Worm (Caenorhabditis elegans) whole organism, mixed stage, embryonic: ENCODE results near the gene T25D10.1.

Experiments
- blmp-1 ChIP-seq: fragments of 150-350 bp; optimal IDR thresholded peaks from 2 replicates; lab custom pipeline; 2014; ENCODE audit warnings: missing biosample characterization, missing genetic modification characterization
- ceh-39 ChIP-seq: fragments of 150-350 bp; optimal IDR thresholded peaks from 2 replicates; lab custom pipeline; 2014; ENCODE audit warnings: missing biosample characterization, missing genetic modification characterization
- ces-1 ChIP-seq: fragments of 150-350 bp; optimal IDR thresholded peaks from 2 replicates; lab custom pipeline; 2014; ENCODE audit warnings: missing biosample characterization, missing genetic modification reagents, missing genetic modification characterization
- ham-2 ChIP-seq: fragments of 200-800 bp; sonication (Bioruptor generic); optimal IDR thresholded peaks from 2 replicates; lab custom pipeline; 2018; ENCODE audit warnings: mild to moderate bottlenecking, missing genetic modification characterization, missing compliant biosample characterization
- lin-13 ChIP-seq: fragments of 150-350 bp; optimal IDR thresholded peaks from 2 replicates; lab custom pipeline; 2014; ENCODE audit warnings: missing biosample characterization, missing genetic modification characterization
- nhr-2 ChIP-seq: fragments of 150-350 bp; optimal IDR thresholded peaks from 2 replicates; lab custom pipeline; 2014; ENCODE audit warnings: missing biosample characterization, missing genetic modification characterization
- nhr-237 ChIP-seq: fragments of 150-350 bp; optimal IDR thresholded peaks from 2 replicates; lab custom pipeline; 2014; ENCODE audit warnings: missing biosample characterization, missing genetic modification characterization
- nhr-28 ChIP-seq: fragments of 150-350 bp; optimal IDR thresholded peaks from 2 replicates; lab custom pipeline; 2014; ENCODE audit warnings: missing biosample characterization, missing genetic modification characterization
- nhr-76 ChIP-seq: sonication (generic microtip); optimal IDR thresholded peaks from 2 replicates; lab custom pipeline; 2017; ENCODE audit warnings: missing biosample characterization, missing genetic modification characterization
- pha-4 ChIP-seq: fragments of 150-350 bp; optimal IDR thresholded peaks from 2 replicates; lab custom pipeline; 2018; ENCODE audit warnings: missing biosample characterization, missing genetic modification reagents, missing genetic modification characterization
- sem-2 ChIP-seq: fragments of 200-800 bp; sonication (Bioruptor generic); optimal IDR thresholded peaks from 2 replicates; lab custom pipeline; 2018; ENCODE audit warnings: mild to moderate bottlenecking, missing genetic modification characterization, missing compliant biosample characterization
- snpc-4 ChIP-seq: fragments of 150-350 bp; optimal IDR thresholded peaks from 2 replicates; lab custom pipeline; 2014; ENCODE audit warnings: missing biosample characterization, missing genetic modification characterization
- sptf-1 ChIP-seq: sonication (generic microtip); optimal IDR thresholded peaks from 2 replicates; lab custom pipeline; 2017; ENCODE audit warnings: mild to moderate bottlenecking, missing genetic modification characterization, moderate library complexity, missing compliant biosample characterization
- ztf-11 ChIP-seq: fragments of 150-350 bp; optimal IDR thresholded peaks from 2 replicates; lab custom pipeline; 2014; ENCODE audit warnings: missing biosample characterization, missing genetic modification characterization

DNA sequence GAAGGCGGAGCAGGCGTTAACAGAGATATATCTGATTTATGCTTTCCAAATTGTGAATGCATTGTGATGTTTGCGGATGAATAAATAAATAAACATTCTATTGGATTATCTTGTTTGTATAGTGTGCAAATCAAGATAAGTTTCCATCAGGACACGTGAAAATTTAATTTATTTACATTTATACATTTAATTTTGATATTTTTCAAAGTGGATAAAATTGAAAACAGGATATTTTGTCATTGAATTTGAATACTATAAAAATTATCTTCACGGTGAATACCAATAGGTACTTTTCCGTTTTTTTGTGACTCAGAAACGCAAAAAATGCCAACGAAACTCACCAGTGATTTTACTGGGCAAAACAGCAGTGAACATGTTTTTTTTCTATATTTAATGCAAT, 12.0 kb upstream of the T25D10.1 start, which contains the start of gene F58F12.3:
- no peak for TF ChIP-seq sem-2 (GFP tag; lab: Kevin White, UChicago)
- no peak for TF ChIP-seq sptf-1 (tag; lab: Kevin White, UChicago)
- no peak for TF ChIP-seq ztf-11 (tag; lab: Kevin White, UChicago)
- no peak for TF ChIP-seq snpc-4
- TF ChIP-seq blmp-1 (tag; lab: Kevin White, UChicago) = no peak
- TF ChIP-seq nhr-76 (tag; lab: Kevin White, UChicago) = no peak
- no peak for TF ChIP-seq pha-4 (tag; lab: Kevin White, UChicago)
- no peak for TF ChIP-seq lin-13 (tag; lab: Kevin White, UChicago)
- TF ChIP-seq ham-2 (GFP tag; lab: Kevin White, UChicago) = no peak
- TF ChIP-seq nhr-28 (tag; lab: Kevin White, UChicago) = no peak
- no peak for TF ChIP-seq nhr-2 (tag; lab: Kevin White, UChicago)
- TF ChIP-seq ceh-39 (tag; lab: Kevin White, UChicago) = no peak
- no peak for TF ChIP-seq ces-1 (GFP tag; lab: Kevin White, UChicago)
- TF ChIP-seq nhr-237 (tag; lab: Kevin White, UChicago) = no peak
